Worm (Caenorhabditis elegans) whole organism, L4/young adult: ENCODE measurements around the gene pmp-5.

ENCODE experiments used
- W03F9.2 ChIP-seq: fragments of 150-350 bp; optimal IDR thresholded peaks from 2 replicates; lab custom pipeline; 2014; ENCODE audit warnings: missing biosample characterization, missing genetic modification characterization
- dao-5 ChIP-seq: sonication (generic microtip); optimal IDR thresholded peaks from 2 replicates; lab custom pipeline; 2016; ENCODE audit warnings: missing genotype, missing genetic modification characterization, moderate library complexity, missing compliant biosample characterization
- him-1 ChIP-seq: sonication (generic microtip); optimal IDR thresholded peaks from 2 replicates; lab custom pipeline; 2016; ENCODE audit warnings: missing genotype, missing genetic modification reagents, missing genetic modification characterization, missing compliant biosample characterization

- no peak for TF ChIP-seq dao-5 (tag; lab: Kevin White, UChicago)
- no peak for TF ChIP-seq him-1 (tag; lab: Kevin White, UChicago)
- no peak for TF ChIP-seq W03F9.2
These were observed 8.4 kb upstream of the pmp-5 start, which contains the start of gene cest-31 for ce11 chrV:6673967-6674366.
